Worm (Caenorhabditis elegans): ENCODE data around the gene try-8.

Gene try-8

ce11 chrV:7451421-7451820, 2.7 kb downstream of the try-8 start, which contains the start of gene try-11:
TSS of gene try-11 (plus strand) at chrV:7451721.
- no peak for TF ChIP-seq dox-1 (GFP tag; IDR thresholded peaks at IDR 0.05)
- TF ChIP-seq ztf-3 (GFP tag; optimal IDR thresholded peaks at IDR 0.05): no peak
- TF ChIP-seq rpc-1 (optimal IDR thresholded peaks at IDR 0.05): no peak
- TF ChIP-seq rpc-1 (tag; optimal IDR thresholded peaks at IDR 0.05): no peak
- TF ChIP-seq aptf-2 (GFP tag; conservative IDR thresholded peaks at IDR 0.05): no peak
- no peak for TF ChIP-seq snpc-3.4 (tag; optimal IDR thresholded peaks at IDR 0.05)
- TF ChIP-seq hlh-26 (GFP tag; conservative IDR thresholded peaks at IDR 0.05): no peak
- no peak for TF ChIP-seq Y95B8A.8 (GFP tag; IDR thresholded peaks at IDR 0.05)
- no peak for TF ChIP-seq mel-28 (tag; optimal IDR thresholded peaks at IDR 0.05; ENCODE audit: borderline replicate concordance)
- no peak for TF ChIP-seq F37B4.10 (GFP tag; IDR thresholded peaks at IDR 0.05)
- no peak for TF ChIP-seq dpl-1 (GFP tag; optimal IDR thresholded peaks at IDR 0.05)
- no peak for TF ChIP-seq cebp-2 (GFP tag; IDR thresholded peaks at IDR 0.05)
- no peak for TF ChIP-seq mcd-1 (GFP tag; IDR thresholded peaks at IDR 0.05)
- no peak for TF ChIP-seq repo-1 (tag; optimal IDR thresholded peaks at IDR 0.05)
- no peak for TF ChIP-seq akir-1 (GFP tag; optimal IDR thresholded peaks at IDR 0.05)
- TF ChIP-seq ztf-22 (GFP tag; optimal IDR thresholded peaks at IDR 0.05): no peak
- no peak for TF ChIP-seq madf-6 (GFP tag; IDR thresholded peaks at IDR 0.05)

DNA sequence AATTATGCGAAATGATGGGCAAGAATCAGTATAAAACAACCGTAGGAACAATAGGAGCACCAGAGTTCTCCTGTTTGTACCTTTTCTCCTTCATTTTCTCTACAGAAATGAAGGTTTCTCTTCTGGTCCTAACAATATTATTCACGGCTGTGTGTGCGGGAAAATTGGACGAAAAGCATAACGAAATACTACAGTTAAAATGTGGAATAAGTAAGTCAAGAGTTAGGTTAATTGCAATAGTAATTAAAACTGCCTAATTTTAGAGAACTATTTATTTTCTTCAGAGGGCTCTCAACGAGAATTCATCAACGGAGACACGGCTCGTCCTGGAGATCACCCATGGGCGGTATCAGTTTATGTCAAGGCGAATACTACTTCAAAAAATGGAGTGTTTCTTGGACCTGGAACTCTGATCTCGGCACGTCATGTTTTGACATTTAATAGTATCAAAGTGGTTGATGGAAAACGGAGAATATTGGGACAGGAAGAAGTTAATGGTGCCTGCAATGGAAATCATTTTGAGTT, 4.8 kb downstream of the try-8 start, which contains the start of gene try-12:
TSS of gene try-12 (plus strand) at position 51 of the 525 bp plus-strand sequence.
- TF ChIP-seq ceh-40 (GFP tag; IDR thresholded peaks at IDR 0.05) (no peak), hmg-20 (GFP tag; IDR thresholded peaks at IDR 0.05) (no peak), hsf-1 (GFP tag; IDR thresholded peaks at IDR 0.05) (no peak), egrh-3 (GFP tag; IDR thresholded peaks at IDR 0.05) (no peak), ceh-27 (GFP tag; optimal IDR thresholded peaks at IDR 0.05) (no peak), gei-17 (GFP tag; optimal IDR thresholded peaks at IDR 0.05) (no peak), mes-4 (tag; optimal IDR thresholded peaks at IDR 0.05) (no peak), tbx-9 (tag; optimal IDR thresholded peaks at IDR 0.05; ENCODE audit: borderline replicate concordance) (no peak), ztf-22 (GFP tag; optimal IDR thresholded peaks at IDR 0.05) (no peak), egl-18 (GFP tag; IDR thresholded peaks at IDR 0.05) (no peak), D2030.7 (GFP tag; IDR thresholded peaks at IDR 0.05) (no peak), sptf-2 (GFP tag; optimal IDR thresholded peaks at IDR 0.05) (no peak), attf-6 (GFP tag; IDR thresholded peaks at IDR 0.05) (no peak), F33H1.4 (GFP tag; IDR thresholded peaks at IDR 0.05) (no peak), F52B5.7 (tag; optimal IDR thresholded peaks at IDR 0.05) (no peak), tlf-1 (GFP tag; optimal IDR thresholded peaks at IDR 0.05) (no peak), lin-35 (GFP tag; optimal IDR thresholded peaks at IDR 0.05) (no peak)

DNA sequence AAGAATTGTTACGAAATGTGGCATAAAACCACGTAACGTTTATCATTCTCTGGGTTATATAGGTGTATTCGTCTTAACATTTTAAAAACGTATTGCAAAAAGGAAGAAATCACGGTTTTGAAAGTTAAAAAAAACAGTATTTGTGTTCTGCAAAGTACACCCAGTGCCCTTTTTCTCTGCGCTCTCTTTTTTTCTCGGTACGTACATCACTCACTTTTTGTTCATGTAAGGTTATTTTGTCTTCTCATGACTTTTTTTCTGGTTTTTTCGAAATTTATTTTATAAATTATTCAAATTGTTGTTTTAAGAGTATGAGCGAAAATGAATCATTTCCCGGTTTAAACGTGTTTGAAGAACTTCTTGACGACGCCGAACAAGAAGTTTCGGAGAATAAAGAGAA, 7.2 kb downstream of the try-8 start, which contains the start of gene F25E5.5:
TSS of gene F25E5.5 (plus strand) at position 301 of the 400 bp plus-strand sequence.
- TF ChIP-seq cebp-1 (GFP tag; IDR thresholded peaks at IDR 0.05): no peak
- TF ChIP-seq cebp-1 (tag; optimal IDR thresholded peaks at IDR 0.05): peak; percentile 4
- TF ChIP-seq rpc-1 (optimal IDR thresholded peaks at IDR 0.05): no peak
- no peak for TF ChIP-seq rpc-1 (tag; optimal IDR thresholded peaks at IDR 0.05)

ce11 chrV:7444331-7444730, 9.8 kb downstream of the try-8 start, which contains the start of gene nhr-141:
TSS of gene nhr-141 (plus strand) at chrV:7444661.
- peak; percentile 65; the same call in 1 of the 2 replicates for TF ChIP-seq madf-3 (GFP tag; IDR thresholded peaks at IDR 0.05)
- peak; percentile 55 for TF ChIP-seq egrh-3 (GFP tag; IDR thresholded peaks at IDR 0.05)
